Worm (Caenorhabditis elegans): ENCODE results near the gene K12G11.6.
A peak's percentile ranks its signal among the peaks of the same experiment; 100 is the strongest.

K12G11.6 gene

DNA sequence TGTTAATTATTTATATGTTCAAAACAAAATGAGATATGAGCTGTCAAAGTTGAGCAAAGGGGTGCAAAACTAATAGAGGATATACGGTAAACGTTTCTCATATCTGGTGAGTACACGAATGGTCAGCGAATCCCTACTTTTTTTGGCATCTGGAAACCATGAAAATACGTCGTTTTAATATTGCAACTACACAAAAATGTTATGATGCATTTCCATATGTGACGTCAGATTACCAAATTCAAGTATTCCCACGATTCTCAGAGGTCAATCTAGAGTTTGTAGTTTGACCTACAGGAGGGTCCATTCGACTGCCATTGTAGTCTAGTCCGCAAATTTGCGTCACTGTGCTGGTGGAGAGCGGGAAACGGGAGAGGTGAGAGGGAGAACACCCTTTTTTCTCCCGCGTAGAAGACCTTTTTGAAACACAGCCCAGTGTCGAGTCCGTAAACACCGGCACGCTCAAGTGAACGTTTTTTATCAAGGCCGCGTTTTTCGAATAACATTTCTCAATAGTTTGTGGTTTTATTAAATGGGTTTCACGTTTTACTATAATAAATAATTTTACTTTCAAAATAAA, 2.3 kb downstream of the K12G11.6 start (continued):
- TF ChIP-seq lin-13 (GFP tag; optimal IDR thresholded peaks at IDR 0.05) (no peak), hpl-2 (GFP tag; optimal IDR thresholded peaks at IDR 0.05) (no peak), ztf-4 (tag; optimal IDR thresholded peaks at IDR 0.05) (no peak), vab-15 (tag; optimal IDR thresholded peaks at IDR 0.05) (no peak), elt-2 (tag; optimal IDR thresholded peaks at IDR 0.05) (no peak), nhr-19 (GFP tag; conservative IDR thresholded peaks at IDR 0.05) (peak; percentile 33), egl-13 (tag; optimal IDR thresholded peaks at IDR 0.05) (no peak), mef-2 (tag; optimal IDR thresholded peaks at IDR 0.05) (no peak), nhr-76 (tag; optimal IDR thresholded peaks at IDR 0.05) (no peak), zag-1 (tag; optimal IDR thresholded peaks at IDR 0.05) (no peak), snpc-4 (tag; optimal IDR thresholded peaks at IDR 0.05) (no peak), sptf-1 (tag; optimal IDR thresholded peaks at IDR 0.05) (no peak)

DNA sequence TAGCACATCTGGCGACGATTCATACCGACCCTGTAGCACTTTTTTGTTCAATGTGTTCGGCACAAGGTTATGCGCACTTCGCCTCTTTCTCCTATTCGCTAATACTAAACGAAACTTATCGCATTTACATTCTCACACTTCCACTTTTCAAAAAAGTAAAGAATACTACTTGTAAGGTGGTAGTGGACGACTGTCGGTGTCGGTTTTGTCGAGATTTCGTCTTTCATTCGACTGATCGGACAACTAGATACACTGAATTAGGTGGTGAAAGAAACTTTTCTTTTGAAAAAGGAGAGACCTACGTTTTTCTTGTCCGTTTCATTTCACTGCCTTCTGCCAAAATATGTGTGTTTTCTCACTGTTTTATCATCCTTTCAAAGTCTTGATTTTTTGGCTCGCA, 3.5 kb downstream of the K12G11.6 start:
- no peak for TF ChIP-seq sox-4 (tag; optimal IDR thresholded peaks at IDR 0.05)
- TF ChIP-seq ceh-8 (GFP tag; optimal IDR thresholded peaks at IDR 0.05): no peak
- peak; percentile 75 for TF ChIP-seq blmp-1 (tag; optimal IDR thresholded peaks at IDR 0.05)
- TF ChIP-seq lin-14 (GFP tag; optimal IDR thresholded peaks at IDR 0.05): peak; percentile 58
- TF ChIP-seq nhr-11 (tag; optimal IDR thresholded peaks at IDR 0.05): no peak
- peak; percentile 14 for TF ChIP-seq C16A3.4 (tag; optimal IDR thresholded peaks at IDR 0.05)
- peak; percentile 53 for TF ChIP-seq nhr-85 (tag)

DNA sequence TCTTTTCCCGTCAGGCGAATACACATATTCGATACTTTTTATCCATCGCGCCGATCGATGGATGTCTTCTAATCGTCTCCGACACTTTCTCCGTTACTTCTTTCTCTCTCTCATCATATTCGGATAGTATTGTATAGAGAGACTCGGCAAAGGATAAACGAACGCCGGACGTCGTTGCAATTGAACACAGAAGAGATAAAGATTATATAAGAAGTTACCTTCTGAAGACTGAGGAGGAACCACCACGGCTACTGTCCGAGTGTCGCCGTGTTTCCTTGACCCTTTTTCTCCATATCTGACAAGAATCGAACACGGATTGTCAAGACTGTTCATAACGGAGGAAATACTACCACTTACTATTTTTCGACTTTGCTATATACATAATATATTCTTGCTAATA, 5.0 kb downstream of the K12G11.6 start, which contains the start of gene sma-1:
TSS of gene sma-1 (plus strand) at position 301 of the 400 bp plus-strand sequence.
- TF ChIP-seq alr-1 (tag; optimal IDR thresholded peaks at IDR 0.05; ENCODE audit: borderline replicate concordance) (no peak), hlh-4 (tag; optimal IDR thresholded peaks at IDR 0.05) (no peak), hlh-17 (GFP tag; optimal IDR thresholded peaks at IDR 0.05; ENCODE audit: borderline replicate concordance) (no peak), nhr-237 (tag; optimal IDR thresholded peaks at IDR 0.05) (no peak), isw-1 (GFP tag; IDR thresholded peaks at IDR 0.05) (no peak), mdl-1 (tag; optimal IDR thresholded peaks at IDR 0.05) (no peak), blmp-1 (tag; optimal IDR thresholded peaks at IDR 0.05) (peak; percentile 87)

DNA sequence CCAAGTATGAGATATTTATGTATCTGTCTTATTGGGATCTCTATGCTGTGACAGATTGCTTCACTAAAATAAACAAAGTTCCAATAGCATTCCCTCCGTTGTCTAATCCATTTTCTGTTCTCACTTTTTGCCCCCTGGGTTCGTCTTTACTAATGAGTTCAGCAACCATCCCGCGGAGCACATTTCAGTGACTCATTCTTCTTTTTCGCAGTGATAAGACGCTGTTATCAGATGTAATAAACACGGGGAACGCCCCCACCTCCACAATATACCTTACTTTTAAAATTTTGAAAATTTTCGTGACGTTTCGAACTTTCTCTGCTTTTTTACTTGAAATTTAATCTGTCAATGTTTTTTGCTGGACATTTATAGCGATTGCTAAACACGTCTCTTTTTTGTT, 6.0 kb downstream of the K12G11.6 start:
- TF ChIP-seq elt-2 (tag; optimal IDR thresholded peaks at IDR 0.05): peak; percentile 18
- no peak for TF ChIP-seq nhr-11 (tag; optimal IDR thresholded peaks at IDR 0.05)

DNA sequence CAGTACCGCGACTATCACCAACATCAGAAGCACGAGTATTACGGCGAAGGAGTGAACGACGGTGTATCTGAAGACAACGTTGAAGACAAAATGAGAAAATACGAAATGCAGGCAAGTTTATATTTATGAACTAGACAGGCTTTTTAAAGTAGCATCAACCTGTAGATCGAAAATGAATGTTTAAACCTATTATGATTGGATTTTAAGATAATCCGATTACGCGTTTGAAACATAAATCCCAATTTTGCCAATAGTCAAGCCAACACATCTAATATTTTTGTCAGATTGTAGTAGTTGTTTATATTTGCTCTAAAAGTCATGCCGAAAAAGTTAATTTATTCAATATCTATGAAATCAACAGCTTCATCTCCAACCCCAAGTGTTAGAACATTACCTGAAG, 7.1 kb downstream of the K12G11.6 start:
- TF ChIP-seq C04F5.9 (tag; optimal IDR thresholded peaks at IDR 0.05) (no peak), pax-3 (tag; optimal IDR thresholded peaks at IDR 0.05) (no peak), Y116A8C.19 (tag; optimal IDR thresholded peaks at IDR 0.05; ENCODE audit: borderline replicate concordance) (no peak), dsc-1 (tag; optimal IDR thresholded peaks at IDR 0.05) (no peak), jun-1 (tag; optimal IDR thresholded peaks at IDR 0.05) (no peak), nhr-28 (tag; optimal IDR thresholded peaks at IDR 0.05) (no peak), C34B4.2 (tag; optimal IDR thresholded peaks at IDR 0.05) (no peak), hlh-4 (tag; optimal IDR thresholded peaks at IDR 0.05) (no peak), efl-1 (optimal IDR thresholded peaks at IDR 0.05) (no peak), efl-1 (GFP tag; optimal IDR thresholded peaks at IDR 0.05 in 1 of 2) (no peak), mab-9 (GFP tag; IDR thresholded peaks at IDR 0.05) (no peak), swsn-7 (tag; optimal IDR thresholded peaks at IDR 0.05) (no peak), ceh-82 (tag; optimal IDR thresholded peaks at IDR 0.05) (no peak), fkh-8 (tag; optimal IDR thresholded peaks at IDR 0.05) (no peak), lin-13 (GFP tag; optimal IDR thresholded peaks at IDR 0.05) (no peak), nhr-11 (tag; optimal IDR thresholded peaks at IDR 0.05) (no peak), sptf-1 (tag; optimal IDR thresholded peaks at IDR 0.05) (no peak), efl-3 (GFP tag; optimal IDR thresholded peaks at IDR 0.05) (no peak), tbx-2 (tag; optimal IDR thresholded peaks at IDR 0.05) (no peak), fos-1 (tag; optimal IDR thresholded peaks at IDR 0.05) (no peak), unc-98 (GFP tag; IDR thresholded peaks at IDR 0.05) (no peak)
